Fruit fly (Drosophila melanogaster): Measurements from ENCODE around the gene SKIP.

SKIP gene

dm6 chr3R:22153693-22154092, 20.1 kb downstream of the SKIP start:
- no peak for TF ChIP-seq CG11617 (GFP tag; optimal IDR thresholded peaks at IDR 0.05)
- TF ChIP-seq toe (GFP tag; optimal IDR thresholded peaks at IDR 0.05): no peak
- TF ChIP-seq CG1620 (GFP tag; optimal IDR thresholded peaks at IDR 0.05): no peak
- no peak for TF ChIP-seq Clk (GFP tag; optimal IDR thresholded peaks at IDR 0.05)

- TF ChIP-seq Mnt (GFP tag; optimal IDR thresholded peaks at IDR 0.05) (no peak), CG11617 (GFP tag; optimal IDR thresholded peaks at IDR 0.05) (no peak), cnc (optimal IDR thresholded peaks at IDR 0.05) (no peak), Crg-1 (GFP tag; optimal IDR thresholded peaks at IDR 0.05) (no peak), CG5204 (GFP tag; optimal IDR thresholded peaks at IDR 0.05) (no peak), ovo (GFP tag; optimal IDR thresholded peaks at IDR 0.05) (no peak), pad (GFP tag; optimal IDR thresholded peaks at IDR 0.05) (no peak), CG33017 (tag; optimal IDR thresholded peaks at IDR 0.05) (no peak), CG12768 (GFP tag; optimal IDR thresholded peaks at IDR 0.05) (no peak), CG7101 (tag; optimal IDR thresholded peaks at IDR 0.05) (no peak), tj (GFP tag; optimal IDR thresholded peaks at IDR 0.05) (no peak), bab1 (GFP tag; optimal IDR thresholded peaks at IDR 0.05) (no peak), CG7045 (GFP tag; optimal IDR thresholded peaks at IDR 0.05) (no peak), CG1620 (GFP tag; optimal IDR thresholded peaks at IDR 0.05) (no peak), kay (GFP tag; ENCODE audit: borderline replicate concordance) (no peak), CG14711 (tag; optimal IDR thresholded peaks at IDR 0.05) (no peak)
These were observed 24.6 kb downstream of the SKIP start for dm6 chr3R:22158243-22158642.

dm6 chr3R:22158699-22159098, 25.1 kb downstream of the SKIP start:
- TF ChIP-seq tj (GFP tag; optimal IDR thresholded peaks at IDR 0.05) (no peak), CG7045 (GFP tag; optimal IDR thresholded peaks at IDR 0.05) (no peak), CG33017 (tag; optimal IDR thresholded peaks at IDR 0.05) (no peak), CG11617 (GFP tag; optimal IDR thresholded peaks at IDR 0.05) (no peak)

- TF ChIP-seq toe (GFP tag; optimal IDR thresholded peaks at IDR 0.05): no peak
- TF ChIP-seq cic (GFP tag; optimal IDR thresholded peaks at IDR 0.05): no peak
- TF ChIP-seq Mnt (GFP tag; optimal IDR thresholded peaks at IDR 0.05): no peak
- TF ChIP-seq cnc (optimal IDR thresholded peaks at IDR 0.05): no peak
- no peak for TF ChIP-seq pad (GFP tag; optimal IDR thresholded peaks at IDR 0.05)
- no peak for TF ChIP-seq CG14711 (tag; optimal IDR thresholded peaks at IDR 0.05)
- TF ChIP-seq CG12768 (GFP tag; optimal IDR thresholded peaks at IDR 0.05): no peak
- TF ChIP-seq CG7045 (GFP tag; optimal IDR thresholded peaks at IDR 0.05): no peak
- no peak for TF ChIP-seq Clk (GFP tag; optimal IDR thresholded peaks at IDR 0.05)
- no peak for TF ChIP-seq CG11617 (GFP tag; optimal IDR thresholded peaks at IDR 0.05)
- TF ChIP-seq CG33017 (tag; optimal IDR thresholded peaks at IDR 0.05): no peak
- TF ChIP-seq CG7101 (tag; optimal IDR thresholded peaks at IDR 0.05): no peak
- TF ChIP-seq kay (GFP tag; ENCODE audit: borderline replicate concordance): no peak
- TF ChIP-seq ovo (GFP tag; optimal IDR thresholded peaks at IDR 0.05): no peak
- no peak for TF ChIP-seq CG1620 (GFP tag; optimal IDR thresholded peaks at IDR 0.05)
- no peak for TF ChIP-seq tj (GFP tag; optimal IDR thresholded peaks at IDR 0.05)
- no peak for TF ChIP-seq Hr96 (GFP tag; optimal IDR thresholded peaks at IDR 0.05)
These were observed 28.2 kb downstream of the SKIP start for dm6 chr3R:22161613-22162409.

- TF ChIP-seq kay (GFP tag; ENCODE audit: borderline replicate concordance) (no peak), Hr96 (GFP tag; optimal IDR thresholded peaks at IDR 0.05) (no peak), Mnt (GFP tag; optimal IDR thresholded peaks at IDR 0.05) (no peak), cic (GFP tag; optimal IDR thresholded peaks at IDR 0.05) (no peak), toe (GFP tag; optimal IDR thresholded peaks at IDR 0.05) (no peak)
These were observed 29.7 kb downstream of the SKIP start for dm6 chr3R:22163258-22163805.

- TF ChIP-seq CG14711 (tag; optimal IDR thresholded peaks at IDR 0.05): no peak
- no peak for TF ChIP-seq CG11617 (GFP tag; optimal IDR thresholded peaks at IDR 0.05)
- TF ChIP-seq Hr96 (GFP tag; optimal IDR thresholded peaks at IDR 0.05): no peak
- no peak for TF ChIP-seq CG7101 (tag; optimal IDR thresholded peaks at IDR 0.05)
- TF ChIP-seq CG1620 (GFP tag; optimal IDR thresholded peaks at IDR 0.05): no peak
- TF ChIP-seq ovo (GFP tag; optimal IDR thresholded peaks at IDR 0.05): no peak
- TF ChIP-seq Clk (GFP tag; optimal IDR thresholded peaks at IDR 0.05): no peak
These were observed 37.9 kb downstream of the SKIP start for dm6 chr3R:22171576-22171975.
